Fruit fly (Drosophila melanogaster) whole organism, prepupa: ENCODE results near the gene CG6125.

Experiments
- Blimp-1 ChIP-seq: fragments of 200-800 bp; sonication (Bioruptor generic); optimal IDR thresholded peaks from 3 replicates; lab custom pipeline; 2017; ENCODE audit warnings: missing biosample characterization, missing genetic modification characterization, mild to moderate bottlenecking, moderate library complexity, missing genetic modification reagents
- CG10631 ChIP-seq: fragments of 200-800 bp; sonication (Bioruptor generic); optimal IDR thresholded peaks from 2 replicates; lab custom pipeline; 2016; ENCODE audit warnings: missing biosample characterization, missing genetic modification characterization
- CG11294 ChIP-seq: fragments of 200-800 bp; sonication (Bioruptor generic); IDR thresholded peaks from 2 replicates; pipeline ENCODE4 v1.3.6; 2022; ENCODE audit warnings: missing biosample characterization, missing genetic modification characterization
- CG11762 ChIP-seq: fragments of 200-800 bp; sonication (Bioruptor generic); optimal IDR thresholded peaks from 3 replicates; lab custom pipeline; 2016; ENCODE audit warnings: missing biosample characterization, missing genetic modification characterization; ENCODE audit not compliant: insufficient read depth
- CG11902 ChIP-seq: fragments of 200-800 bp; sonication (Bioruptor generic); optimal IDR thresholded peaks from 3 replicates; lab custom pipeline; 2016; ENCODE audit warnings: missing biosample characterization, missing genetic modification characterization
- CG15336 ChIP-seq: fragments of 200-800 bp; sonication (Bioruptor generic); IDR thresholded peaks from 2 replicates; pipeline ENCODE4 v1.3.6; 2022; ENCODE audit warnings: missing biosample characterization, missing genetic modification characterization
- CG1621 ChIP-seq: fragments of 200-800 bp; sonication (Bioruptor generic); optimal IDR thresholded peaks from 3 replicates; lab custom pipeline; 2018; ENCODE audit warnings: missing biosample characterization, mild to moderate bottlenecking, missing genetic modification characterization
- CG16779 ChIP-seq: fragments of 200-800 bp; sonication (Bioruptor generic); optimal IDR thresholded peaks from 3 replicates; lab custom pipeline; 2017; ENCODE audit warnings: missing biosample characterization, mild to moderate bottlenecking, missing genetic modification characterization
- CG3032 ChIP-seq: fragments of 200-800 bp; optimal IDR thresholded peaks from 2 replicates; lab custom pipeline; 2019; ENCODE audit warnings: missing biosample characterization, mild to moderate bottlenecking, missing genetic modification characterization, moderate library complexity
- CG31627 ChIP-seq: fragments of 200-800 bp; sonication (Bioruptor generic); optimal IDR thresholded peaks from 3 replicates; lab custom pipeline; 2016; ENCODE audit warnings: missing biosample characterization, missing genetic modification characterization
- CG32006 ChIP-seq: fragments of 200-800 bp; sonication (Bioruptor generic); optimal IDR thresholded peaks from 3 replicates; lab custom pipeline; 2017; ENCODE audit warnings: missing biosample characterization, mild to moderate bottlenecking, missing genetic modification characterization
- CG3919 ChIP-seq: fragments of 200-800 bp; sonication (Bioruptor generic); optimal IDR thresholded peaks from 3 replicates; lab custom pipeline; 2016; ENCODE audit warnings: missing biosample characterization, missing genetic modification characterization
- CG6276 ChIP-seq: fragments of 200-800 bp; sonication (Bioruptor generic); optimal IDR thresholded peaks from 2 replicates; lab custom pipeline; 2017; ENCODE audit warnings: missing biosample characterization, mild to moderate bottlenecking, missing genetic modification characterization
- CG6792 ChIP-seq: fragments of 200-800 bp; sonication (Bioruptor generic); optimal IDR thresholded peaks from 3 replicates; lab custom pipeline; 2016; ENCODE audit warnings: missing biosample characterization, missing genetic modification characterization
- CG6808 ChIP-seq: fragments of 200-800 bp; sonication (Bioruptor generic); optimal IDR thresholded peaks from 3 replicates; lab custom pipeline; 2017; ENCODE audit warnings: missing biosample characterization, missing genetic modification characterization, mild to moderate bottlenecking, moderate library complexity, missing genetic modification reagents
- CG6854 ChIP-seq: fragments of 200-800 bp; sonication (Bioruptor generic); optimal IDR thresholded peaks from 2 replicates; lab custom pipeline; 2017; ENCODE audit warnings: missing biosample characterization, mild to moderate bottlenecking, missing genetic modification characterization
- CG7368 ChIP-seq: fragments of 200-800 bp; sonication (Bioruptor generic); optimal IDR thresholded peaks from 3 replicates; lab custom pipeline; 2016; ENCODE audit warnings: missing biosample characterization, missing genetic modification characterization
- CG8119 ChIP-seq: fragments of 200-800 bp; sonication (Bioruptor generic); IDR thresholded peaks from 3 replicates; pipeline ENCODE4 v1.3.6; 2022; ENCODE audit warnings: missing biosample characterization, missing genetic modification characterization
- CG8319 ChIP-seq: fragments of 200-800 bp; sonication (Bioruptor generic); optimal IDR thresholded peaks from 3 replicates; lab custom pipeline; 2016; ENCODE audit warnings: missing biosample characterization, missing genetic modification characterization
- CG8632 ChIP-seq: fragments of 200-800 bp; sonication (Bioruptor generic); optimal IDR thresholded peaks from 3 replicates; lab custom pipeline; 2016; ENCODE audit warnings: missing biosample characterization, missing genetic modification characterization
- CG9139 ChIP-seq: fragments of 200-800 bp; sonication (Bioruptor generic); optimal IDR thresholded peaks from 3 replicates; lab custom pipeline; 2017; ENCODE audit warnings: missing biosample characterization, mild to moderate bottlenecking, missing genetic modification characterization
- Eip75B ChIP-seq: fragments of 200-800 bp; sonication (Bioruptor generic); optimal IDR thresholded peaks from 3 replicates; lab custom pipeline; 2016; ENCODE audit warnings: missing biosample characterization, missing genetic modification characterization
- Eip78C ChIP-seq: fragments of 200-800 bp; sonication (Bioruptor generic); peaks from one replicate; lab custom pipeline; 2016; ENCODE audit warnings: missing biosample characterization, missing genetic modification characterization
- Eip93F ChIP-seq: fragments of 200-800 bp; sonication (Bioruptor generic); optimal IDR thresholded peaks from 2 replicates; lab custom pipeline; 2016; ENCODE audit warnings: missing biosample characterization, mild to moderate bottlenecking, missing genetic modification characterization
- Ets21C ChIP-seq: fragments of 200-800 bp; sonication (Bioruptor generic); optimal IDR thresholded peaks from 3 replicates; lab custom pipeline; 2016; ENCODE audit warnings: missing biosample characterization, missing genetic modification characterization
- Ets96B ChIP-seq: fragments of 200-800 bp; optimal IDR thresholded peaks from 2 replicates; lab custom pipeline; 2019; ENCODE audit warnings: missing biosample characterization, mild to moderate bottlenecking, missing genetic modification characterization, moderate library complexity
- Gug ChIP-seq: fragments of 200-800 bp; sonication (Bioruptor generic); IDR thresholded peaks from 2 replicates; pipeline ENCODE4 v1.3.6; 2022; ENCODE audit warnings: missing biosample characterization, missing genetic modification characterization
- Hr38 ChIP-seq: sonication (Bioruptor generic); optimal IDR thresholded peaks from 2 replicates; lab custom pipeline; 2016; ENCODE audit warnings: missing biosample characterization, missing genetic modification characterization
- Met ChIP-seq: fragments of 200-800 bp; sonication (Bioruptor generic); optimal IDR thresholded peaks from 3 replicates; lab custom pipeline; 2016; ENCODE audit warnings: missing biosample characterization, missing genetic modification characterization
- OdsH ChIP-seq: fragments of 200-800 bp; sonication (Bioruptor generic); optimal IDR thresholded peaks from 3 replicates; lab custom pipeline; 2016; ENCODE audit warnings: missing biosample characterization, missing genetic modification characterization
- Smox ChIP-seq: fragments of 200-800 bp; sonication (Bioruptor generic); optimal IDR thresholded peaks from 3 replicates; lab custom pipeline; 2016; ENCODE audit warnings: missing biosample characterization, missing genetic modification characterization
- Sox14 ChIP-seq: fragments of 200-800 bp; sonication (Bioruptor generic); optimal IDR thresholded peaks from 3 replicates; lab custom pipeline; 2016; ENCODE audit warnings: missing biosample characterization, missing genetic modification characterization
- achi ChIP-seq: fragments of 200-800 bp; sonication (Bioruptor generic); optimal IDR thresholded peaks from 3 replicates; lab custom pipeline; 2016; ENCODE audit warnings: missing biosample characterization, missing genetic modification characterization
- acj6 ChIP-seq: fragments of 200-800 bp; sonication (Bioruptor generic); optimal IDR thresholded peaks from 3 replicates; lab custom pipeline; 2016; ENCODE audit warnings: missing biosample characterization, missing genetic modification characterization
- cyc ChIP-seq: fragments of 200-800 bp; sonication (Bioruptor generic); optimal IDR thresholded peaks from 3 replicates; lab custom pipeline; 2016; ENCODE audit warnings: missing biosample characterization, missing genetic modification characterization
- dac ChIP-seq: fragments of 200-800 bp; sonication (Bioruptor generic); optimal IDR thresholded peaks from 2 replicates; lab custom pipeline; 2017; ENCODE audit warnings: missing biosample characterization, mild to moderate bottlenecking, missing genetic modification characterization
- eg ChIP-seq: fragments of 200-800 bp; sonication (Bioruptor generic); IDR thresholded peaks from 3 replicates; pipeline ENCODE4 v1.3.6; 2022; ENCODE audit warnings: missing biosample characterization, missing genetic modification characterization
- esn ChIP-seq: fragments of 200-800 bp; sonication (Bioruptor generic); optimal IDR thresholded peaks from 2 replicates; lab custom pipeline; 2016; ENCODE audit warnings: missing biosample characterization, mild to moderate bottlenecking, missing genetic modification characterization, moderate library complexity
- fkh ChIP-seq: fragments of 200-800 bp; sonication (Bioruptor generic); optimal IDR thresholded peaks from 3 replicates; lab custom pipeline; 2017; ENCODE audit warnings: missing biosample characterization, mild to moderate bottlenecking, missing genetic modification characterization, moderate library complexity
- net ChIP-seq: fragments of 200-800 bp; sonication (Bioruptor generic); optimal IDR thresholded peaks from 3 replicates; lab custom pipeline; 2016; ENCODE audit warnings: missing biosample characterization, missing genetic modification characterization
- pdm3 ChIP-seq: fragments of 200-800 bp; sonication (Bioruptor generic); optimal IDR thresholded peaks from 3 replicates; lab custom pipeline; 2016; ENCODE audit warnings: missing biosample characterization, missing genetic modification characterization
- salr ChIP-seq, 2 experiments: fragments of 200-800 bp; sonication (Bioruptor generic); optimal IDR thresholded peaks; 3 replicates each; lab custom pipeline; 2016 to 2018; ENCODE audit warnings: missing biosample characterization in 2 of 2, missing genetic modification characterization in 2 of 2, mild to moderate bottlenecking in 1 of 2
- spab ChIP-seq: fragments of 200-800 bp; sonication (Bioruptor generic); optimal IDR thresholded peaks from 2 replicates; lab custom pipeline; 2017; ENCODE audit warnings: missing biosample characterization, mild to moderate bottlenecking, missing genetic modification characterization, missing genetic modification reagents
- svp ChIP-seq: fragments of 200-800 bp; sonication (Bioruptor generic); peaks from one replicate; lab custom pipeline; 2016; ENCODE audit warnings: missing biosample characterization, missing genetic modification characterization
- topi ChIP-seq: fragments of 200-800 bp; sonication (Bioruptor generic); optimal IDR thresholded peaks from 3 replicates; lab custom pipeline; 2016; ENCODE audit warnings: missing biosample characterization, missing genetic modification characterization
- vri ChIP-seq: fragments of 200-800 bp; sonication (Bioruptor generic); optimal IDR thresholded peaks from 3 replicates; lab custom pipeline; 2016; ENCODE audit warnings: missing biosample characterization, mild to moderate bottlenecking, missing genetic modification characterization

The CG6125 gene

dm6 chr3R:15409772-15410688 is 3.2 kb upstream of the CG6125 start (continued):
- TF ChIP-seq salr (GFP tag; optimal IDR thresholded peaks at IDR 0.05; lab: Kevin White, UChicago) (peak in 1 of 2 experiments; percentile 55), CG8632 (GFP tag; lab: Kevin White, UChicago) (peak; percentile 22), acj6 (GFP tag; lab: Kevin White, UChicago) (no peak), OdsH (GFP tag; lab: Kevin White, UChicago) (peak; percentile 43), CG3032 (tag; lab: Kevin White, UChicago) (no peak), CG6276 (GFP tag; lab: Kevin White, UChicago) (peak; percentile 31), CG8319 (GFP tag; lab: Kevin White, UChicago) (no peak)

dm6 chr3R:15409110-15409771 is 2.4 kb upstream of the CG6125 start:
- TF ChIP-seq Sox14 (GFP tag; lab: Kevin White, UChicago) (peak; percentile 25), spab (GFP tag; lab: Kevin White, UChicago) (no peak), CG31627 (peak; percentile 23), CG11762 (peak; percentile 5), Eip75B (GFP tag; lab: Kevin White, UChicago) (peak; percentile 26), CG7368 (peak; percentile 4), CG32006 (peak; percentile 41), esn (GFP tag; lab: Kevin White, UChicago) (peak; percentile 14), topi (GFP tag; lab: Kevin White, UChicago) (peak; percentile 32), CG6854 (GFP tag; lab: Kevin White, UChicago) (no peak), eg (GFP tag; lab: Robert Waterston, UW) (peak; percentile 65; the same call in 2 of the 3 replicates), Met (GFP tag; lab: Kevin White, UChicago) (peak; percentile 15), CG3032 (tag; lab: Kevin White, UChicago) (no peak), CG15336 (peak; percentile 64; the same call in 1 of the 2 replicates), CG6808 (GFP tag; lab: Kevin White, UChicago) (no peak), achi (GFP tag; lab: Kevin White, UChicago) (peak; percentile 20), CG10631 (GFP tag; lab: Kevin White, UChicago) (no peak), OdsH (GFP tag; lab: Kevin White, UChicago) (peak; percentile 13), dac (GFP tag; lab: Kevin White, UChicago) (peak; percentile 40), CG16779 (tag; lab: Kevin White, UChicago) (no peak), Hr38 (no peak), CG1621 (tag; lab: Kevin White, UChicago) (no peak), fkh (GFP tag; lab: Kevin White, UChicago) (no peak), CG6792 (GFP tag; lab: Kevin White, UChicago) (no peak), CG9139 (no peak), Ets21C (GFP tag; lab: Kevin White, UChicago) (no peak), Gug (GFP tag; lab: Robert Waterston, UW) (0 out of 2 replicates have a peak, but pooled peaks have one; percentile 42), Eip78C (GFP tag; lab: Kevin White, UChicago) (peak; percentile 41), CG3919 (peak; percentile 52), Ets96B (tag; lab: Kevin White, UChicago) (no peak), Blimp-1 (GFP tag; lab: Kevin White, UChicago) (no peak), CG6276 (GFP tag; lab: Kevin White, UChicago) (no peak), vri (peak; percentile 62), CG8119 (GFP tag; lab: Robert Waterston, UW) (peak; percentile 60; the same call in 2 of the 3 replicates), CG11294 (GFP tag; lab: Robert Waterston, UW) (peak; percentile 48; the same call in 1 of the 2 replicates), CG11902 (GFP tag; lab: Kevin White, UChicago) (no peak), svp (GFP tag; lab: Kevin White, UChicago) (peak; percentile 79), net (peak; percentile 23), acj6 (GFP tag; lab: Kevin White, UChicago) (no peak), Eip93F (no peak), cyc (GFP tag; lab: Kevin White, UChicago) (peak; percentile 41), CG8632 (GFP tag; lab: Kevin White, UChicago) (no peak), pdm3 (GFP tag; lab: Kevin White, UChicago) (peak; percentile 1), Smox (GFP tag; lab: Kevin White, UChicago) (peak; percentile 30)
